Worm (Caenorhabditis elegans) whole organism, L1 larva: ENCODE results near the gene W02D7.6.

Experiments used
- C34B4.2 ChIP-seq: sonication (generic microtip); optimal IDR thresholded peaks from 2 replicates; lab custom pipeline; 2017; ENCODE audit warnings: mild to moderate bottlenecking, missing genetic modification characterization, missing compliant biosample characterization
- ama-1 ChIP-seq: fragments of 150-350 bp; optimal IDR thresholded peaks from 2 replicates; lab custom pipeline; 2014
- ceh-90 ChIP-seq: sonication (generic microtip); optimal IDR thresholded peaks from 2 replicates; lab custom pipeline; 2016; ENCODE audit warnings: missing genetic modification characterization, missing compliant biosample characterization
- dsc-1 ChIP-seq: sonication (generic microtip); optimal IDR thresholded peaks from 2 replicates; lab custom pipeline; 2016; ENCODE audit warnings: mild to moderate bottlenecking, missing genetic modification characterization, missing compliant biosample characterization
- efl-3 ChIP-seq: fragments of 200-800 bp; sonication (Bioruptor generic); optimal IDR thresholded peaks from 2 replicates; lab custom pipeline; 2018; ENCODE audit warnings: mild to moderate bottlenecking, missing genetic modification characterization, missing compliant biosample characterization
- fkh-8 ChIP-seq: sonication (generic microtip); optimal IDR thresholded peaks from 2 replicates; lab custom pipeline; 2016; ENCODE audit warnings: mild to moderate bottlenecking, missing genetic modification characterization, missing compliant biosample characterization
- fos-1 ChIP-seq: fragments of 150-350 bp; optimal IDR thresholded peaks from 2 replicates; lab custom pipeline; 2014; ENCODE audit warnings: missing biosample characterization, missing genetic modification characterization
- hlh-4 ChIP-seq: sonication (generic microtip); optimal IDR thresholded peaks from 2 replicates; lab custom pipeline; 2016; ENCODE audit warnings: mild to moderate bottlenecking, missing genetic modification characterization, missing compliant biosample characterization
- lin-14 ChIP-seq: fragments of 200-800 bp; sonication (Bioruptor generic); optimal IDR thresholded peaks from 2 replicates; lab custom pipeline; 2018; ENCODE audit warnings: mild to moderate bottlenecking, missing genetic modification characterization, moderate library complexity, missing compliant biosample characterization
- lin-35 ChIP-seq, 2 experiments: fragments of 150-350 bp; optimal IDR thresholded peaks; 2 replicates each; lab custom pipeline; 2014; ENCODE audit warnings: missing biosample characterization in 2 of 2, missing genetic modification characterization in 2 of 2, missing genetic modification reagents in 2 of 2
- lsy-2 ChIP-seq, 2 experiments: fragments of 150-350 bp; optimal IDR thresholded peaks; 2 replicates each; lab custom pipeline; 2014; ENCODE audit warnings: missing biosample characterization in 2 of 2, missing genetic modification characterization in 2 of 2
- mab-9 ChIP-seq: fragments of 200-800 bp; sonication (Bioruptor generic); IDR thresholded peaks from 2 replicates; pipeline ENCODE4 v1.3.6; 2022; ENCODE audit warnings: missing genetic modification reagents, missing genetic modification characterization, missing compliant biosample characterization
- mdl-1 ChIP-seq, 2 experiments: fragments of 150-350 bp; optimal IDR thresholded peaks; 2 replicates each; lab custom pipeline; 2014 to 2017; ENCODE audit warnings: missing biosample characterization in 2 of 2, missing genetic modification characterization in 2 of 2, inconsistent platforms in 1 of 2
- mef-2 ChIP-seq: fragments of 150-350 bp; optimal IDR thresholded peaks from 2 replicates; lab custom pipeline; 2014; ENCODE audit warnings: missing biosample characterization, missing genetic modification characterization
- nhr-12 ChIP-seq: sonication (generic microtip); optimal IDR thresholded peaks from 2 replicates; lab custom pipeline; 2017; ENCODE audit warnings: missing biosample characterization, missing genetic modification characterization
- nhr-237 ChIP-seq: fragments of 150-350 bp; optimal IDR thresholded peaks from 2 replicates; lab custom pipeline; 2014; ENCODE audit warnings: missing biosample characterization, missing genetic modification characterization
- nhr-71 ChIP-seq: sonication (generic microtip); optimal IDR thresholded peaks from 2 replicates; lab custom pipeline; 2016; ENCODE audit warnings: mild to moderate bottlenecking, missing genetic modification characterization, moderate library complexity, missing compliant biosample characterization
- nhr-77 ChIP-seq: fragments of 150-350 bp; optimal IDR thresholded peaks from 2 replicates; lab custom pipeline; 2014; ENCODE audit warnings: missing biosample characterization, missing genetic modification characterization
- snpc-4 ChIP-seq: fragments of 150-350 bp; optimal IDR thresholded peaks from 2 replicates; lab custom pipeline; 2014; ENCODE audit warnings: missing biosample characterization, missing genetic modification characterization
- snu-23 ChIP-seq: sonication (generic microtip); optimal IDR thresholded peaks from 2 replicates; lab custom pipeline; 2016; ENCODE audit warnings: missing genetic modification characterization, missing compliant biosample characterization
- tbx-2 ChIP-seq: sonication (generic microtip); optimal IDR thresholded peaks from 2 replicates; lab custom pipeline; 2016; ENCODE audit warnings: missing genetic modification characterization, missing compliant biosample characterization
- unc-62 ChIP-seq: fragments of 150-350 bp; optimal IDR thresholded peaks from 2 replicates; lab custom pipeline; 2014; ENCODE audit warnings: missing biosample characterization, missing genetic modification reagents, missing genetic modification characterization
- ztf-4 ChIP-seq: fragments of 150-350 bp; optimal IDR thresholded peaks from 2 replicates; lab custom pipeline; 2014; ENCODE audit warnings: missing biosample characterization, missing genetic modification characterization

The W02D7.6 gene

ce11 chrV:8251075-8251474 is 50.2 kb downstream of the W02D7.6 start:
- TF ChIP-seq mab-9 (GFP tag; lab: Robert Waterston, UW) (0 out of 2 replicates have a peak, but pooled peaks have one; percentile 14), mef-2 (tag; lab: Kevin White, UChicago) (no peak), ztf-4 (no peak), hlh-4 (tag; lab: Kevin White, UChicago) (no peak), tbx-2 (tag; lab: Kevin White, UChicago) (no peak), mdl-1 (tag; optimal IDR thresholded peaks at IDR 0.05; lab: Kevin White, UChicago) (no peak), nhr-77 (no peak), nhr-12 (tag; lab: Kevin White, UChicago) (no peak), ceh-90 (tag; lab: Kevin White, UChicago) (no peak), lin-14 (peak; percentile 52), C34B4.2 (tag; lab: Kevin White, UChicago) (no peak), unc-62 (GFP tag; lab: Kevin White, UChicago) (no peak), lsy-2 (tag; optimal IDR thresholded peaks at IDR 0.05; lab: Kevin White, UChicago) (no peak)

- TF ChIP-seq ama-1 (no peak), lin-35 (GFP tag; optimal IDR thresholded peaks at IDR 0.05; lab: Kevin White, UChicago) (no peak), efl-3 (GFP tag; lab: Kevin White, UChicago) (no peak), nhr-237 (no peak), snu-23 (no peak), nhr-71 (peak; percentile 43), mab-9 (GFP tag; lab: Robert Waterston, UW) (no peak), fos-1 (tag; lab: Kevin White, UChicago) (no peak), nhr-12 (tag; lab: Kevin White, UChicago) (no peak), dsc-1 (tag; lab: Kevin White, UChicago) (peak; percentile 8), snpc-4 (no peak), fkh-8 (peak; percentile 77)
These were observed 51.1 kb downstream of the W02D7.6 start, which contains the start of gene C16D9.6 for ce11 chrV:8250208-8250607. Gene C16D9.6 (minus strand): TSS chrV:8250308.
